Fruit fly (Drosophila melanogaster) whole organism, embryonic: ENCODE data around the gene CG43925.
A peak's percentile ranks its signal among the peaks of the same experiment; 100 is the strongest.

ENCODE experiments used
- Ada2b ChIP-seq: fragments of 200-800 bp; sonication (Bioruptor generic); IDR thresholded peaks from 2 replicates; pipeline ENCODE4 v1.3.6; 2022; ENCODE audit warnings: missing biosample characterization, missing genetic modification characterization
- B-H1 ChIP-seq: fragments of 200-800 bp; sonication (Bioruptor generic); IDR thresholded peaks from 3 replicates; pipeline ENCODE4 v1.3.6; 2022; ENCODE audit warnings: missing biosample characterization, missing genetic modification characterization
- Bgb ChIP-seq: fragments of 200-800 bp; sonication (Bioruptor generic); IDR thresholded peaks from 2 replicates; pipeline ENCODE4 v1.3.6; 2022; ENCODE audit warnings: missing biosample characterization, missing genetic modification characterization; ENCODE audit not compliant: partially characterized antibody
- C15 ChIP-seq: fragments of 200-800 bp; sonication (Bioruptor generic); IDR thresholded peaks from 3 replicates; pipeline ENCODE4 v1.3.6; 2022; ENCODE audit warnings: missing biosample characterization, missing genetic modification characterization
- CG10147 ChIP-seq: fragments of 200-800 bp; sonication (Bioruptor generic); optimal IDR thresholded peaks from 2 replicates; lab custom pipeline; 2019; ENCODE audit warnings: missing biosample characterization, mild to moderate bottlenecking, missing genetic modification characterization, moderate library complexity
- CG10209 ChIP-seq: fragments of 200-800 bp; sonication (Bioruptor generic); optimal IDR thresholded peaks from 3 replicates; lab custom pipeline; 2017; ENCODE audit warnings: missing biosample characterization, mild to moderate bottlenecking, missing genetic modification characterization, missing genetic modification reagents
- CG10462 ChIP-seq: fragments of 200-800 bp; sonication (Bioruptor generic); optimal IDR thresholded peaks from 2 replicates; lab custom pipeline; 2016; ENCODE audit warnings: missing biosample characterization, missing genetic modification characterization
- CG10654 ChIP-seq: fragments of 200-800 bp; sonication (Bioruptor generic); optimal IDR thresholded peaks from 2 replicates; lab custom pipeline; 2016; ENCODE audit warnings: missing biosample characterization, missing genetic modification characterization
- CG11085 ChIP-seq: fragments of 200-800 bp; sonication (Bioruptor generic); IDR thresholded peaks from 2 replicates; pipeline ENCODE4 v1.3.6; 2022; ENCODE audit warnings: missing biosample characterization, missing genetic modification characterization
- CG12104 ChIP-seq: fragments of 200-800 bp; sonication (Bioruptor generic); optimal IDR thresholded peaks from 3 replicates; lab custom pipeline; 2016; ENCODE audit warnings: missing biosample characterization, missing genetic modification characterization
- CG13287 ChIP-seq: fragments of 200-800 bp; sonication (Bioruptor generic); IDR thresholded peaks from 2 replicates; pipeline ENCODE4 v1.3.6; 2022; ENCODE audit warnings: missing biosample characterization, missing genetic modification characterization; ENCODE audit not compliant: partially characterized antibody
- CG14441 ChIP-seq: fragments of 200-800 bp; sonication (Bioruptor generic); IDR thresholded peaks from 2 replicates; pipeline ENCODE4 v1.3.6; 2022; ENCODE audit warnings: missing biosample characterization, missing genetic modification characterization
- CG14710 ChIP-seq: fragments of 200-800 bp; sonication (Bioruptor generic); optimal IDR thresholded peaks from 3 replicates; lab custom pipeline; 2019; ENCODE audit warnings: missing biosample characterization, mild to moderate bottlenecking, missing genetic modification characterization, moderate library complexity
- CG14860 ChIP-seq: fragments of 200-800 bp; sonication (Bioruptor generic); IDR thresholded peaks from 3 replicates; pipeline ENCODE4 v1.3.6; 2022; ENCODE audit warnings: missing biosample characterization, missing genetic modification characterization; ENCODE audit not compliant: partially characterized antibody
- CG15073 ChIP-seq: fragments of 200-800 bp; sonication (Bioruptor generic); optimal IDR thresholded peaks from 2 replicates; lab custom pipeline; 2016; ENCODE audit warnings: missing biosample characterization, missing genetic modification characterization
- CG15696 ChIP-seq: fragments of 200-800 bp; sonication (Bioruptor generic); optimal IDR thresholded peaks from 2 replicates; lab custom pipeline; 2019; ENCODE audit warnings: missing biosample characterization, mild to moderate bottlenecking, missing genetic modification characterization, moderate library complexity
- CG1647 ChIP-seq: fragments of 200-800 bp; sonication (Bioruptor generic); optimal IDR thresholded peaks from 3 replicates; lab custom pipeline; 2016; ENCODE audit warnings: missing biosample characterization, missing genetic modification characterization
- CG1792 ChIP-seq: fragments of 200-800 bp; sonication (Bioruptor generic); optimal IDR thresholded peaks from 2 replicates; lab custom pipeline; 2016; ENCODE audit warnings: missing biosample characterization, missing genetic modification characterization
- CG32532 ChIP-seq: fragments of 200-800 bp; sonication (Bioruptor generic); IDR thresholded peaks from 2 replicates; pipeline ENCODE4 v1.3.6; 2022; ENCODE audit warnings: missing biosample characterization, missing genetic modification characterization
- CG3281 ChIP-seq: fragments of 200-800 bp; sonication (Bioruptor generic); optimal IDR thresholded peaks from 3 replicates; lab custom pipeline; 2017; ENCODE audit warnings: missing biosample characterization, mild to moderate bottlenecking, missing genetic modification characterization
- CG34376 ChIP-seq: fragments of 200-800 bp; sonication (Bioruptor generic); optimal IDR thresholded peaks from 2 replicates; lab custom pipeline; 2018; ENCODE audit warnings: missing biosample characterization, mild to moderate bottlenecking, missing genetic modification characterization
- CG42726 ChIP-seq: fragments of 200-800 bp; sonication (Bioruptor generic); IDR thresholded peaks from 2 replicates; pipeline ENCODE4 v1.3.6; 2022; ENCODE audit warnings: missing biosample characterization, missing genetic modification characterization; ENCODE audit not compliant: partially characterized antibody
- CG4404 ChIP-seq: fragments of 200-800 bp; sonication (Bioruptor generic); IDR thresholded peaks from 2 replicates; pipeline ENCODE4 v1.3.6; 2022; ENCODE audit warnings: missing biosample characterization, missing genetic modification characterization
- CG4854 ChIP-seq: fragments of 200-800 bp; sonication (Bioruptor generic); optimal IDR thresholded peaks from 2 replicates; lab custom pipeline; 2016; ENCODE audit warnings: missing biosample characterization, missing genetic modification characterization, inconsistent platforms
- CG6765 ChIP-seq: fragments of 200-800 bp; sonication (Bioruptor generic); optimal IDR thresholded peaks from 3 replicates; lab custom pipeline; 2017; ENCODE audit warnings: missing biosample characterization, mild to moderate bottlenecking, missing genetic modification characterization
- CG7372 ChIP-seq: fragments of 200-800 bp; sonication (Bioruptor generic); IDR thresholded peaks from 2 replicates; pipeline ENCODE4 v1.3.6; 2022; ENCODE audit warnings: missing biosample characterization, missing genetic modification characterization
- CG9817 ChIP-seq: fragments of 200-800 bp; sonication (Bioruptor generic); optimal IDR thresholded peaks from 2 replicates; lab custom pipeline; 2018; ENCODE audit warnings: missing biosample characterization, mild to moderate bottlenecking, missing genetic modification characterization, moderate library complexity
- CHES-1-like ChIP-seq: fragments of 200-800 bp; sonication (Bioruptor generic); optimal IDR thresholded peaks from 2 replicates; lab custom pipeline; 2016; ENCODE audit warnings: missing biosample characterization, missing genetic modification characterization
- Fer2 ChIP-seq: fragments of 200-800 bp; sonication (Bioruptor generic); optimal IDR thresholded peaks from 2 replicates; lab custom pipeline; 2018; ENCODE audit warnings: missing biosample characterization, mild to moderate bottlenecking, missing genetic modification characterization, moderate library complexity
- HHEX ChIP-seq: fragments of 200-800 bp; sonication (Bioruptor generic); optimal IDR thresholded peaks from 3 replicates; lab custom pipeline; 2017; ENCODE audit warnings: missing biosample characterization, mild to moderate bottlenecking, missing genetic modification characterization, missing genetic modification reagents
- HLH4C ChIP-seq: fragments of 200-800 bp; sonication (Bioruptor generic); IDR thresholded peaks from 3 replicates; pipeline ENCODE4 v1.3.6; 2022; ENCODE audit warnings: missing biosample characterization, missing genetic modification characterization; ENCODE audit not compliant: partially characterized antibody
- Pdp1 ChIP-seq, 2 experiments: fragments of 200-800 bp; sonication (Bioruptor generic); optimal IDR thresholded peaks; 3 replicates each; lab custom pipeline; 2016; ENCODE audit warnings: missing biosample characterization in 2 of 2, missing genetic modification characterization in 2 of 2, mild to moderate bottlenecking in 1 of 2, moderate library complexity in 1 of 2
- Vsx1 ChIP-seq: fragments of 200-800 bp; sonication (Bioruptor generic); optimal IDR thresholded peaks from 2 replicates; lab custom pipeline; 2017; ENCODE audit warnings: missing biosample characterization, mild to moderate bottlenecking, missing genetic modification characterization, missing genetic modification reagents
- aop ChIP-seq: fragments of 200-800 bp; sonication (Bioruptor generic); IDR thresholded peaks from 2 replicates; pipeline ENCODE4 v1.3.6; 2022; ENCODE audit warnings: missing biosample characterization, missing genetic modification characterization
- ase ChIP-seq: fragments of 200-800 bp; sonication (Bioruptor generic); IDR thresholded peaks from 3 replicates; pipeline ENCODE4 v1.3.6; 2022; ENCODE audit warnings: missing biosample characterization, missing genetic modification characterization
- bbx ChIP-seq: fragments of 200-800 bp; sonication (Bioruptor generic); IDR thresholded peaks from 2 replicates; pipeline ENCODE4 v1.3.6; 2022; ENCODE audit warnings: missing biosample characterization, missing genetic modification characterization; ENCODE audit not compliant: partially characterized antibody
- cas ChIP-seq: fragments of 200-800 bp; sonication (Bioruptor generic); IDR thresholded peaks from 2 replicates; pipeline ENCODE4 v1.3.6; 2022; ENCODE audit warnings: missing biosample characterization, missing genetic modification characterization
- croc ChIP-seq: fragments of 200-800 bp; sonication (Bioruptor generic); conservative IDR thresholded peaks from 3 replicates; pipeline ENCODE4 v1.3.6; 2022; ENCODE audit warnings: missing biosample characterization, missing genetic modification characterization
- da ChIP-seq: fragments of 200-800 bp; sonication (Bioruptor generic); optimal IDR thresholded peaks from 2 replicates; lab custom pipeline; 2016; ENCODE audit warnings: missing biosample characterization, missing genetic modification characterization
- eve ChIP-seq, 2 experiments: fragments of >200 bp; optimal IDR thresholded peaks; 2 replicates each; lab custom pipeline; 2017; ENCODE audit warnings: missing biosample characterization in 2 of 2, missing genetic modification characterization in 2 of 2
- fd102C ChIP-seq: fragments of 200-800 bp; sonication (Bioruptor generic); optimal IDR thresholded peaks from 2 replicates; lab custom pipeline; 2018; ENCODE audit warnings: missing biosample characterization, mild to moderate bottlenecking, missing genetic modification characterization, moderate library complexity
- gcm ChIP-seq: fragments of 200-800 bp; sonication (Bioruptor generic); optimal IDR thresholded peaks from 2 replicates; lab custom pipeline; 2019; ENCODE audit warnings: missing biosample characterization, mild to moderate bottlenecking, missing genetic modification characterization, moderate library complexity
- gem ChIP-seq: fragments of 200-800 bp; sonication (Bioruptor generic); optimal IDR thresholded peaks from 2 replicates; lab custom pipeline; 2019; ENCODE audit warnings: missing biosample characterization, mild to moderate bottlenecking, missing genetic modification characterization, moderate library complexity
- her ChIP-seq: fragments of 200-800 bp; sonication (Bioruptor generic); optimal IDR thresholded peaks from 2 replicates; lab custom pipeline; 2016; ENCODE audit warnings: missing biosample characterization, missing genetic modification characterization
- lov ChIP-seq, 2 experiments: fragments of 200-800 bp in 1 of 2; fragments of >200 bp in 1 of 2; sonication (Bioruptor generic) in 1 of 2; IDR thresholded peaks in 1 of 2; optimal IDR thresholded peaks in 1 of 2; 2 replicates in 1 of 2; 3 replicates in 1 of 2; pipeline versions ENCODE4 v1.3.6 to Lab custom; 2017 to 2022; ENCODE audit warnings: missing biosample characterization in 1 of 2, missing genetic modification characterization in 1 of 2
- nerfin-2 ChIP-seq: fragments of 200-800 bp; sonication (Bioruptor generic); IDR thresholded peaks from 2 replicates; pipeline ENCODE4 v1.3.6; 2022; ENCODE audit warnings: missing biosample characterization, missing genetic modification characterization; ENCODE audit not compliant: partially characterized antibody
- pb ChIP-seq: fragments of 200-800 bp; sonication (Bioruptor generic); optimal IDR thresholded peaks from 3 replicates; lab custom pipeline; 2016; ENCODE audit warnings: missing biosample characterization, missing genetic modification characterization
- shn ChIP-seq: fragments of 200-800 bp; sonication (Bioruptor generic); optimal IDR thresholded peaks from 3 replicates; lab custom pipeline; 2016; ENCODE audit warnings: missing biosample characterization, missing genetic modification characterization
- slbo ChIP-seq: fragments of 200-800 bp; sonication (Bioruptor generic); IDR thresholded peaks from 2 replicates; pipeline ENCODE4 v1.3.6; 2022; ENCODE audit warnings: missing biosample characterization, missing genetic modification characterization
- unpg ChIP-seq: fragments of 200-800 bp; sonication (Bioruptor generic); optimal IDR thresholded peaks from 3 replicates; lab custom pipeline; 2018; ENCODE audit warnings: missing biosample characterization, mild to moderate bottlenecking, missing genetic modification characterization, moderate library complexity

Gene CG43925

DNA sequence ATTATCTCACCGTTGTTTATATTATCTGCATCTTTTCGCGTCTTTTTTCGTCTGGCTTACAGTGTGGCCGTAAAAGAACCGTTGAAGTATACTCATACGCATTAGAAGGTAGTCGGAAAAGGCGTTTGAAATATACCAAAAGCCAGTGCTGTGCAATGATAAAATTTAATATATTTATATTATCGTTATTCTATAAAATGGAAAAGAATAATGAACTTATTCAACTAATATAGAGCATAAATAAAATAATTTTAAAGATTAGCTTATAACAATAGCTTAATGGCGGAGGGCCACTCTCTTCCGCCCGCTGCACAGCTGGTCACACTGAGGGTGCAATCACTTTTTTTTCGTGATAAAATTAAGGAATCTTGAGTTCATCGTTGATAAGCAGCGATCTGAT lies 15.7 kb downstream of the CG43925 start, which contains the start of the genes CG16974 and Edem2 (continued):
- TF ChIP-seq CG42726 (no peak), CG10147 (GFP tag; lab: Kevin White, UChicago) (no peak), CG32532 (GFP tag; lab: Robert Waterston, UW) (peak; percentile 71), HLH4C (GFP tag; lab: Robert Waterston, UW) (no peak), HHEX (GFP tag; lab: Kevin White, UChicago) (no peak), lov (optimal IDR thresholded peaks at IDR 0.05; lab: Kevin White, UChicago) (no peak), lov (GFP tag; IDR thresholded peaks at IDR 0.05; lab: Robert Waterston, UW) (no peak), CG4404 (peak; percentile 71), CG34376 (peak; percentile 44), CG15073 (no peak), Ada2b (peak; percentile 64), pb (GFP tag; lab: Kevin White, UChicago) (no peak), slbo (GFP tag; lab: Robert Waterston, UW) (peak; percentile 89), CG1647 (GFP tag; lab: Kevin White, UChicago) (peak; percentile 39), croc (GFP tag; lab: Robert Waterston, UW) (no peak; the same call in 1 of the 3 replicates), CG10654 (GFP tag; lab: Kevin White, UChicago) (peak; percentile 73), Pdp1 (GFP tag; optimal IDR thresholded peaks at IDR 0.05; lab: Kevin White, UChicago) (peak in 1 of 2 experiments; percentile 39), CG4854 (GFP tag; lab: Kevin White, UChicago) (peak; percentile 6), Bgb (no peak), bbx (no peak), Vsx1 (GFP tag; lab: Kevin White, UChicago) (no peak), unpg (GFP tag; lab: Kevin White, UChicago) (no peak), eve (GFP tag; optimal IDR thresholded peaks at IDR 0.05; lab: Kevin White, UChicago) (no peak), CG14860 (GFP tag; lab: Robert Waterston, UW) (no peak), gcm (GFP tag; lab: Kevin White, UChicago) (no peak), CG6765 (GFP tag; lab: Kevin White, UChicago) (no peak), CG13287 (GFP tag; lab: Robert Waterston, UW) (peak; percentile 34; the same call in 1 of the 2 replicates), Fer2 (no peak), CG3281 (GFP tag; lab: Kevin White, UChicago) (no peak), CG10462 (GFP tag; lab: Kevin White, UChicago) (peak; percentile 30), nerfin-2 (GFP tag; lab: Robert Waterston, UW) (no peak), shn (GFP tag; lab: Kevin White, UChicago) (no peak), B-H1 (peak; percentile 59), CHES-1-like (GFP tag; lab: Kevin White, UChicago) (no peak), da (GFP tag; lab: Kevin White, UChicago) (no peak), CG15696 (tag; lab: Kevin White, UChicago) (no peak), fd102C (GFP tag; lab: Kevin White, UChicago) (no peak), C15 (no peak), CG7372 (GFP tag; lab: Robert Waterston, UW) (peak; percentile 44; the same call in 1 of the 2 replicates), CG11085 (GFP tag; lab: Robert Waterston, UW) (no peak; the same call in 1 of the 2 replicates), CG12104 (GFP tag; lab: Kevin White, UChicago) (peak; percentile 60), CG14441 (GFP tag; lab: Robert Waterston, UW) (peak; percentile 81), gem (tag; lab: Kevin White, UChicago) (no peak), cas (GFP tag; lab: Robert Waterston, UW) (no peak), her (no peak), CG10209 (GFP tag; lab: Kevin White, UChicago) (no peak), CG1792 (GFP tag; lab: Kevin White, UChicago) (no peak), ase (peak; percentile 48; the same call in 2 of the 3 replicates), CG9817 (tag; lab: Kevin White, UChicago) (peak; percentile 68), aop (no peak), CG14710 (peak; percentile 90)
